Worm (Caenorhabditis elegans): ENCODE results near the gene ZC190.8.

ce11 chrV:8670759-8671158 is 16.8 kb downstream of the ZC190.8 start:
- TF ChIP-seq rbr-2 (tag; optimal IDR thresholded peaks at IDR 0.05) (no peak), ces-1 (GFP tag; optimal IDR thresholded peaks at IDR 0.05) (no peak), jun-1 (tag; optimal IDR thresholded peaks at IDR 0.05) (no peak), hmg-1.1 (GFP tag; IDR thresholded peaks at IDR 0.05) (no peak), mdl-1 (tag; optimal IDR thresholded peaks at IDR 0.05) (no peak)
